Fruit fly (Drosophila melanogaster): ENCODE data around the gene CG33912.

The CG33912 gene

DNA sequence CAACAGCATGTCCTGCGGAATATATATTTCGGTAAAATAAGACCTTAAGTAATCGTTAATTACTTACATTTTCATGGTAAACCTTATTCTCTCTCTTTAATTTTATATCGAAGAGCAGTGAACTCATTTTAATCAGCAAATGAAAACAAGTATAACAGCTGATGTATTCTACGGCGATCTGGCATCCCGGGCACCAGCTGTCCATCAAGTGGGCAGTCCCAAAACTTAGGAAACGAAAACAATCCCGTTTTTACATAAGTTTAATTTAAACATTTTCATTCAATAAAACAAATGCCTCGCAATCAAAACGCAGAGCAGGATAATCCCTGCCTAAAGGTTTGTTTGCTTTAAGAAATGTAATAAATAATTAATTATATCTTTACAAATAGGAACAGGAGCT lies 13.9 kb upstream of the CG33912 start, which contains the start of the genes CG4074 and CG4186 (continued):
- TF ChIP-seq CG8290 (GFP tag; optimal IDR thresholded peaks at IDR 0.05) (peak; percentile 11), CG8290 (tag; optimal IDR thresholded peaks at IDR 0.05) (no peak), chn (GFP tag; optimal IDR thresholded peaks at IDR 0.05) (no peak), Hmr (GFP tag; optimal IDR thresholded peaks at IDR 0.05) (no peak), Ravus (GFP tag; IDR thresholded peaks at IDR 0.05) (no peak), pzg (GFP tag; optimal IDR thresholded peaks at IDR 0.05) (peak; percentile 65), CG1603 (tag; optimal IDR thresholded peaks at IDR 0.05) (peak; percentile 62), Xrp1 (GFP tag; IDR thresholded peaks at IDR 0.05) (no peak), B-H2 (GFP tag; optimal IDR thresholded peaks at IDR 0.05) (no peak), CG34224 (GFP tag; IDR thresholded peaks at IDR 0.05; ENCODE audit: partially characterized antibody) (peak; percentile 53; the same call in 1 of the 3 replicates), CG4282 (GFP tag; optimal IDR thresholded peaks at IDR 0.05) (no peak), CG17912 (GFP tag; optimal IDR thresholded peaks at IDR 0.05) (no peak), tio (GFP tag; optimal IDR thresholded peaks at IDR 0.05) (no peak), CG15514 (GFP tag; optimal IDR thresholded peaks at IDR 0.05) (peak; percentile 31), CG12391 (tag; optimal IDR thresholded peaks at IDR 0.05) (peak; percentile 9), D19A (tag; optimal IDR thresholded peaks at IDR 0.05) (no peak), Sox100B (GFP tag; optimal IDR thresholded peaks at IDR 0.05) (no peak), hbn (GFP tag; IDR thresholded peaks at IDR 0.05; ENCODE audit: partially characterized antibody) (peak; percentile 45; the same call in 1 of the 2 replicates), CG2116 (GFP tag; optimal IDR thresholded peaks at IDR 0.05) (no peak), PHDP (tag; optimal IDR thresholded peaks at IDR 0.05) (no peak), Dll (GFP tag; IDR thresholded peaks at IDR 0.05; ENCODE audit: partially characterized antibody) (peak; percentile 13; the same call in 1 of the 4 replicates), lbe (GFP tag; optimal IDR thresholded peaks at IDR 0.05) (peak; percentile 22), Nf-YB (GFP tag; optimal IDR thresholded peaks at IDR 0.05) (peak; percentile 52), CG12219 (GFP tag; optimal IDR thresholded peaks at IDR 0.05) (no peak), Myb (GFP tag; optimal IDR thresholded peaks at IDR 0.05) (no peak), ewg (GFP tag; optimal IDR thresholded peaks at IDR 0.05) (no peak), zen2 (GFP tag; IDR thresholded peaks at IDR 0.05; ENCODE audit: partially characterized antibody) (no peak), btn (GFP tag; optimal IDR thresholded peaks at IDR 0.05) (no peak), CG13123 (GFP tag; optimal IDR thresholded peaks at IDR 0.05) (no peak), fru (optimal IDR thresholded peaks at IDR 0.05) (no peak), slp2 (GFP tag; optimal IDR thresholded peaks at IDR 0.05) (no peak), Trl (optimal IDR thresholded peaks at IDR 0.05) (peak in 1 of 2 experiments; percentile 9), Trl (GFP tag; optimal IDR thresholded peaks at IDR 0.05) (no peak), CG30020 (tag; optimal IDR thresholded peaks at IDR 0.05) (peak; percentile 17), tll (GFP tag; optimal IDR thresholded peaks at IDR 0.05) (no peak), CG32772 (GFP tag; IDR thresholded peaks at IDR 0.05) (no peak), nmo (GFP tag; optimal IDR thresholded peaks at IDR 0.05) (peak; percentile 8), CG33213 (GFP tag; optimal IDR thresholded peaks at IDR 0.05) (no peak), CG11456 (GFP tag; IDR thresholded peaks at IDR 0.05) (no peak), CG8944 (GFP tag; optimal IDR thresholded peaks at IDR 0.05) (no peak), lilli (GFP tag; optimal IDR thresholded peaks at IDR 0.05) (no peak), prd (optimal IDR thresholded peaks at IDR 0.05) (no peak), prd (GFP tag; IDR thresholded peaks at IDR 0.05) (no peak), Optix (GFP tag; IDR thresholded peaks at IDR 0.05) (no peak), NK7.1 (GFP tag; optimal IDR thresholded peaks at IDR 0.05) (no peak), dan (GFP tag; IDR thresholded peaks at IDR 0.05) (no peak), jing (GFP tag; optimal IDR thresholded peaks at IDR 0.05) (no peak), vnd (GFP tag; IDR thresholded peaks at IDR 0.05; ENCODE audit: partially characterized antibody) (no peak), D (optimal IDR thresholded peaks at IDR 0.05) (no peak), D (GFP tag; optimal IDR thresholded peaks at IDR 0.05) (no peak), run (tag; optimal IDR thresholded peaks at IDR 0.05) (no peak), CG17359 (tag; optimal IDR thresholded peaks at IDR 0.05) (no peak)

Data from whole organism, embryonic.